Fruit fly (Drosophila melanogaster) whole organism, embryonic: Measurements from ENCODE around the gene CG31650.
A peak's percentile ranks its signal among the peaks of the same experiment; 100 is the strongest.

Experiments used
- Asciz ChIP-seq: fragments of 200-800 bp; sonication (Bioruptor generic); optimal IDR thresholded peaks from 2 replicates; lab custom pipeline; 2017; ENCODE audit warnings: missing biosample characterization, mild to moderate bottlenecking, missing genetic modification characterization, missing genetic modification reagents
- CG1024 ChIP-seq: fragments of 200-800 bp; sonication (Bioruptor generic); IDR thresholded peaks from 2 replicates; pipeline ENCODE4 v1.3.6; 2022; ENCODE audit warnings: missing biosample characterization, missing genetic modification characterization
- CG11696 ChIP-seq: fragments of 200-800 bp; sonication (Bioruptor generic); IDR thresholded peaks from 2 replicates; pipeline ENCODE4 v1.3.6; 2022; ENCODE audit warnings: missing biosample characterization, missing genetic modification characterization
- CG13287 ChIP-seq: fragments of 200-800 bp; sonication (Bioruptor generic); IDR thresholded peaks from 2 replicates; pipeline ENCODE4 v1.3.6; 2022; ENCODE audit warnings: missing biosample characterization, missing genetic modification characterization; ENCODE audit not compliant: partially characterized antibody
- CG15601 ChIP-seq: fragments of 200-800 bp; sonication (Bioruptor generic); optimal IDR thresholded peaks from 3 replicates; lab custom pipeline; 2019; ENCODE audit warnings: missing biosample characterization, mild to moderate bottlenecking, missing genetic modification characterization, moderate library complexity
- CG16815 ChIP-seq: fragments of 200-800 bp; sonication (Bioruptor generic); optimal IDR thresholded peaks from 3 replicates; lab custom pipeline; 2017; ENCODE audit warnings: missing biosample characterization, mild to moderate bottlenecking, missing genetic modification characterization
- CG17361 ChIP-seq: fragments of 200-800 bp; sonication (Bioruptor generic); IDR thresholded peaks from 3 replicates; pipeline ENCODE4 v1.3.6; 2022; ENCODE audit warnings: missing biosample characterization, missing genetic modification characterization
- CG18011 ChIP-seq: fragments of 200-800 bp; sonication (Bioruptor generic); optimal IDR thresholded peaks from 2 replicates; lab custom pipeline; 2017; ENCODE audit warnings: missing biosample characterization, missing genetic modification characterization, mild to moderate bottlenecking, moderate library complexity, missing genotype
- CG2202 ChIP-seq: fragments of 200-800 bp; sonication (Bioruptor generic); optimal IDR thresholded peaks from 2 replicates; lab custom pipeline; 2018; ENCODE audit warnings: missing biosample characterization, mild to moderate bottlenecking, missing genetic modification characterization
- CG3838 ChIP-seq: fragments of 200-800 bp; sonication (Bioruptor generic); optimal IDR thresholded peaks from 3 replicates; lab custom pipeline; 2016; ENCODE audit warnings: missing biosample characterization, missing genetic modification characterization
- CG7786 ChIP-seq: fragments of 200-800 bp; sonication (Bioruptor generic); optimal IDR thresholded peaks from 2 replicates; lab custom pipeline; 2016; ENCODE audit warnings: missing biosample characterization, missing genetic modification characterization
- CG7963 ChIP-seq: fragments of 200-800 bp; sonication (Bioruptor generic); IDR thresholded peaks from 3 replicates; pipeline ENCODE4 v1.3.6; 2022; ENCODE audit warnings: missing biosample characterization, missing genetic modification characterization; ENCODE audit not compliant: partially characterized antibody
- CG8388 ChIP-seq: fragments of 200-800 bp; sonication (Bioruptor generic); optimal IDR thresholded peaks from 2 replicates; lab custom pipeline; 2019; ENCODE audit warnings: missing biosample characterization, mild to moderate bottlenecking, missing genetic modification characterization, moderate library complexity
- CG8944 ChIP-seq: fragments of 200-800 bp; sonication (Bioruptor generic); optimal IDR thresholded peaks from 3 replicates; lab custom pipeline; 2016; ENCODE audit warnings: missing biosample characterization, missing genetic modification characterization
- CG9817 ChIP-seq: fragments of 200-800 bp; sonication (Bioruptor generic); optimal IDR thresholded peaks from 2 replicates; lab custom pipeline; 2018; ENCODE audit warnings: missing biosample characterization, mild to moderate bottlenecking, missing genetic modification characterization, moderate library complexity
- CG9876 ChIP-seq: fragments of 200-800 bp; sonication (Bioruptor generic); optimal IDR thresholded peaks from 2 replicates; lab custom pipeline; 2016; ENCODE audit warnings: missing biosample characterization, missing genetic modification characterization
- CHES-1-like ChIP-seq: fragments of 200-800 bp; sonication (Bioruptor generic); optimal IDR thresholded peaks from 2 replicates; lab custom pipeline; 2016; ENCODE audit warnings: missing biosample characterization, missing genetic modification characterization
- Chrac-16 ChIP-seq: fragments of 200-800 bp; sonication (Bioruptor generic); optimal IDR thresholded peaks from 3 replicates; lab custom pipeline; 2016; ENCODE audit warnings: missing biosample characterization, missing genetic modification characterization
- E2f2 ChIP-seq: fragments of 200-800 bp; sonication (Bioruptor generic); IDR thresholded peaks from 2 replicates; pipeline ENCODE4 v1.3.6; 2022; ENCODE audit warnings: missing biosample characterization, missing genetic modification characterization
- Ets97D ChIP-seq: fragments of 200-800 bp; sonication (Bioruptor generic); optimal IDR thresholded peaks from 3 replicates; lab custom pipeline; 2016; ENCODE audit warnings: missing biosample characterization, missing genetic modification characterization
- Hmr ChIP-seq: fragments of 200-800 bp; sonication (Bioruptor generic); optimal IDR thresholded peaks from 3 replicates; lab custom pipeline; 2017; ENCODE audit warnings: mild to moderate bottlenecking, missing biosample characterization, missing genetic modification reagents, missing genetic modification characterization
- Max ChIP-seq: fragments of 200-800 bp; sonication (Bioruptor generic); optimal IDR thresholded peaks from 2 replicates; lab custom pipeline; 2016; ENCODE audit warnings: missing biosample characterization, mild to moderate bottlenecking, missing genetic modification characterization
- Med ChIP-seq: fragments of 200-800 bp; sonication (Bioruptor generic); peaks from one replicate; lab custom pipeline; 2016; ENCODE audit warnings: missing biosample characterization, missing genetic modification characterization, mild to moderate bottlenecking, inconsistent platforms, moderate library complexity
- Mrtf ChIP-seq: fragments of 200-800 bp; sonication (Bioruptor generic); IDR thresholded peaks from 3 replicates; pipeline ENCODE4 v1.3.6; 2022; ENCODE audit warnings: missing biosample characterization, missing genetic modification characterization
- NC2α ChIP-seq: fragments of 200-800 bp; sonication (Bioruptor generic); optimal IDR thresholded peaks from 2 replicates; lab custom pipeline; 2016; ENCODE audit warnings: missing biosample characterization, missing genetic modification characterization
- NFAT ChIP-seq: fragments of 200-800 bp; sonication (Bioruptor generic); IDR thresholded peaks from 2 replicates; pipeline ENCODE4 v1.3.6; 2022; ENCODE audit warnings: missing biosample characterization, missing genetic modification characterization
- Nf-YB ChIP-seq: fragments of 200-800 bp; sonication (Bioruptor generic); optimal IDR thresholded peaks from 3 replicates; lab custom pipeline; 2019; ENCODE audit warnings: missing biosample characterization, mild to moderate bottlenecking, missing genetic modification characterization, moderate library complexity
- NfI ChIP-seq: fragments of 200-800 bp; sonication (Bioruptor generic); optimal IDR thresholded peaks from 3 replicates; lab custom pipeline; 2018; ENCODE audit warnings: missing biosample characterization, mild to moderate bottlenecking, missing genetic modification characterization, moderate library complexity
- Optix ChIP-seq: fragments of 200-800 bp; sonication (Bioruptor generic); IDR thresholded peaks from 3 replicates; pipeline ENCODE4 v1.3.6; 2022; ENCODE audit warnings: missing biosample characterization, missing genetic modification characterization
- Ptx1 ChIP-seq: fragments of 200-800 bp; sonication (Bioruptor generic); IDR thresholded peaks from 2 replicates; pipeline ENCODE4 v1.3.6; 2022; ENCODE audit warnings: missing biosample characterization, missing genetic modification characterization
- Sox100B ChIP-seq: fragments of 200-800 bp; sonication (Bioruptor generic); optimal IDR thresholded peaks from 3 replicates; lab custom pipeline; 2018; ENCODE audit warnings: missing biosample characterization, mild to moderate bottlenecking, missing genetic modification characterization
- Sry-β ChIP-seq: fragments of 200-800 bp; sonication (Bioruptor generic); optimal IDR thresholded peaks from 2 replicates; lab custom pipeline; 2018; ENCODE audit warnings: missing biosample characterization, mild to moderate bottlenecking, missing genetic modification characterization, moderate library complexity
- Sry-δ ChIP-seq: fragments of 200-800 bp; sonication (Bioruptor generic); optimal IDR thresholded peaks from 2 replicates; lab custom pipeline; 2016; ENCODE audit warnings: missing biosample characterization, missing genetic modification characterization
- Ssrp ChIP-seq: fragments of 200-800 bp; sonication (Bioruptor generic); optimal IDR thresholded peaks from 2 replicates; lab custom pipeline; 2018; ENCODE audit warnings: missing biosample characterization, mild to moderate bottlenecking, missing genetic modification characterization, moderate library complexity
- ab ChIP-seq: fragments of 200-800 bp; sonication (Bioruptor generic); optimal IDR thresholded peaks from 2 replicates; lab custom pipeline; 2016; ENCODE audit warnings: missing biosample characterization, missing genetic modification characterization
- az2 ChIP-seq: fragments of 200-800 bp; sonication (Bioruptor generic); optimal IDR thresholded peaks from 3 replicates; lab custom pipeline; 2016; ENCODE audit warnings: missing biosample characterization, missing genetic modification characterization
- cas ChIP-seq: fragments of 200-800 bp; sonication (Bioruptor generic); IDR thresholded peaks from 2 replicates; pipeline ENCODE4 v1.3.6; 2022; ENCODE audit warnings: missing biosample characterization, missing genetic modification characterization
- chif ChIP-seq, 2 experiments: fragments of 200-800 bp; sonication (Bioruptor generic); optimal IDR thresholded peaks; 3 replicates each; lab custom pipeline; 2016; ENCODE audit warnings: missing biosample characterization in 2 of 2, missing genetic modification characterization in 2 of 2
- danr ChIP-seq: fragments of 200-800 bp; sonication (Bioruptor generic); IDR thresholded peaks from 2 replicates; pipeline ENCODE4 v1.3.6; 2022; ENCODE audit warnings: missing biosample characterization, missing genetic modification characterization
- dmrt99B ChIP-seq: fragments of 200-800 bp; sonication (Bioruptor generic); optimal IDR thresholded peaks from 2 replicates; lab custom pipeline; 2018; ENCODE audit warnings: missing biosample characterization, mild to moderate bottlenecking, missing genetic modification characterization, moderate library complexity
- esg ChIP-seq: fragments of 200-800 bp; sonication (Bioruptor generic); conservative IDR thresholded peaks from 2 replicates; pipeline ENCODE4 v1.3.6; 2022; ENCODE audit warnings: missing biosample characterization, missing genetic modification characterization
- ewg ChIP-seq: fragments of 200-800 bp; sonication (Bioruptor generic); optimal IDR thresholded peaks from 3 replicates; lab custom pipeline; 2017; ENCODE audit warnings: mild to moderate bottlenecking, missing biosample characterization, missing genetic modification reagents, missing genetic modification characterization
- fru ChIP-seq: fragments of >200 bp; optimal IDR thresholded peaks from 2 replicates; lab custom pipeline; 2017
- gsb ChIP-seq: fragments of 200-800 bp; sonication (Bioruptor generic); IDR thresholded peaks from 2 replicates; pipeline ENCODE4 v1.3.6; 2022; ENCODE audit warnings: missing biosample characterization, missing genetic modification characterization
- gt ChIP-seq: fragments of 200-800 bp; sonication (Bioruptor generic); IDR thresholded peaks from 2 replicates; pipeline ENCODE4 v1.3.6; 2022; ENCODE audit warnings: missing biosample characterization, missing genetic modification characterization
- phol ChIP-seq: fragments of 200-800 bp; sonication (Bioruptor generic); optimal IDR thresholded peaks from 3 replicates; lab custom pipeline; 2018; ENCODE audit warnings: missing biosample characterization, mild to moderate bottlenecking, missing genetic modification characterization, moderate library complexity
- sisA ChIP-seq: fragments of 200-800 bp; sonication (Bioruptor generic); IDR thresholded peaks from 2 replicates; pipeline ENCODE4 v1.3.6; 2022; ENCODE audit warnings: missing biosample characterization, missing genetic modification characterization
- sna ChIP-seq: fragments of 200-800 bp; sonication (Bioruptor generic); IDR thresholded peaks from 2 replicates; pipeline ENCODE4 v1.3.6; 2022; ENCODE audit warnings: missing biosample characterization, missing genetic modification characterization; ENCODE audit not compliant: partially characterized antibody
- stc ChIP-seq: fragments of 200-800 bp; sonication (Bioruptor generic); IDR thresholded peaks from 2 replicates; pipeline ENCODE4 v1.3.6; 2022; ENCODE audit warnings: missing biosample characterization, missing genetic modification characterization
- trem ChIP-seq: fragments of 200-800 bp; optimal IDR thresholded peaks from 3 replicates; lab custom pipeline; 2019; ENCODE audit warnings: missing biosample characterization, mild to moderate bottlenecking, missing genetic modification characterization, moderate library complexity
- yki ChIP-seq: fragments of >200 bp; optimal IDR thresholded peaks from 3 replicates; lab custom pipeline; 2018
- zen ChIP-seq: fragments of 200-800 bp; sonication (Bioruptor generic); optimal IDR thresholded peaks from 3 replicates; lab custom pipeline; 2018; ENCODE audit warnings: missing biosample characterization, mild to moderate bottlenecking, missing genetic modification characterization, moderate library complexity

Gene CG31650

DNA sequence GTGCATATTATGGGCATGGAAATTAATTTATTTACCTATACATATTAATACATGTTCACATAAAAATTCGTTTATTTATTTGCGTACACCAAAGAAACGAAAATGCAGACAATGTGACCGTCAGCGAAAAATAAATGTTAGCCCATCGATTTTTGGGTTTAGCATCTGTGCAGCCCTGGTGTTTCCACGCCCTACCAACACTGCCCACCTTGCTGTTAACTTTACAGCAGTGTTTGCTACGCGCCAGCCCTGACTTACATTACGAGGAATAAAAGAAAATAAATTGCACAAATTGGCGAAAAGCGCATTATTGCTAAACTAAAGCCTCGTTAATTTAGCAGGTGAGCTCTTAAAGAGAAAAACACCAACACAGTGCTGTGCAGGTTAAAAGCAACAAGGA, 1.5 kb downstream of the CG31650 start, which contains the start of the genes CG33995, CG44000 and CG44001 (continued):
- no peak for TF ChIP-seq CG3838
- TF ChIP-seq CG18011 (GFP tag; lab: Kevin White, UChicago): no peak
- peak; percentile 34 for TF ChIP-seq Chrac-16 (GFP tag; lab: Kevin White, UChicago)
- no peak for TF ChIP-seq fru (lab: Kevin White, UChicago)
- no peak for TF ChIP-seq ab
- TF ChIP-seq NC2α (GFP tag; lab: Kevin White, UChicago): peak; percentile 8
- peak; percentile 12 for TF ChIP-seq az2
- TF ChIP-seq ewg (GFP tag; lab: Kevin White, UChicago): peak; percentile 30
- TF ChIP-seq sisA (GFP tag; lab: Robert Waterston, UW): peak; percentile 22; the same call in 1 of the 2 replicates
- 0 out of 2 replicates have a peak, but pooled peaks have one; percentile 27 for TF ChIP-seq cas (GFP tag; lab: Robert Waterston, UW)
- peak; percentile 50 for TF ChIP-seq Max
- TF ChIP-seq Ptx1: peak; percentile 49
- TF ChIP-seq chif (GFP tag; optimal IDR thresholded peaks at IDR 0.05; lab: Kevin White, UChicago): peak in 1 of 2 experiments; percentile 27
- peak; percentile 49; the same call in 1 of the 2 replicates for TF ChIP-seq CG1024
- no peak for TF ChIP-seq Ssrp (tag; lab: Kevin White, UChicago)
- TF ChIP-seq Sry-β (GFP tag; lab: Kevin White, UChicago): no peak
- TF ChIP-seq phol (tag; lab: Kevin White, UChicago): peak; percentile 66
- peak; percentile 46 for TF ChIP-seq zen
- no peak for TF ChIP-seq CG7963 (GFP tag; lab: Robert Waterston, UW)
- TF ChIP-seq CG17361: 0 out of 3 replicates have a peak, but pooled peaks have one; percentile 16
- TF ChIP-seq gsb (GFP tag; lab: Robert Waterston, UW): no peak
- peak; percentile 52 for TF ChIP-seq CG9817 (tag; lab: Kevin White, UChicago)
- TF ChIP-seq stc: no peak
- TF ChIP-seq CG9876: peak; percentile 60
- no peak for TF ChIP-seq CG2202 (tag; lab: Kevin White, UChicago)
- peak; percentile 85 for TF ChIP-seq Ets97D (GFP tag; lab: Kevin White, UChicago)
- no peak for TF ChIP-seq CG16815 (GFP tag; lab: Kevin White, UChicago)
- 0 out of 2 replicates have a peak, but pooled peaks have one; percentile 4 for TF ChIP-seq sna (GFP tag; lab: Robert Waterston, UW)
- TF ChIP-seq CG15601 (tag; lab: Kevin White, UChicago): peak; percentile 50
- TF ChIP-seq CG11696 (GFP tag; lab: Robert Waterston, UW): no peak
- no peak for TF ChIP-seq dmrt99B
- TF ChIP-seq esg (GFP tag; lab: Robert Waterston, UW): no peak
- TF ChIP-seq Nf-YB: peak; percentile 9
- TF ChIP-seq NfI (GFP tag; lab: Kevin White, UChicago): peak; percentile 56
- TF ChIP-seq danr (GFP tag; lab: Robert Waterston, UW): no peak
- no peak for TF ChIP-seq Optix
- peak; percentile 55 for TF ChIP-seq CG13287 (GFP tag; lab: Robert Waterston, UW)
- TF ChIP-seq CG8388: no peak
- peak; percentile 96 for TF ChIP-seq Med (GFP tag; lab: Kevin White, UChicago)
- TF ChIP-seq Asciz (GFP tag; lab: Kevin White, UChicago): no peak
- peak; percentile 69 for TF ChIP-seq Hmr (GFP tag; lab: Kevin White, UChicago)
- TF ChIP-seq CHES-1-like (GFP tag; lab: Kevin White, UChicago): peak; percentile 56
- peak; percentile 45 for TF ChIP-seq trem (tag; lab: Kevin White, UChicago)
- no peak for TF ChIP-seq gt (GFP tag; lab: Robert Waterston, UW)
- peak; percentile 71 for TF ChIP-seq NFAT
- peak; percentile 48 for TF ChIP-seq CG8944
- no peak for TF ChIP-seq Sox100B (GFP tag; lab: Kevin White, UChicago)
- TF ChIP-seq Sry-δ (GFP tag; lab: Kevin White, UChicago): peak; percentile 52
- TF ChIP-seq yki: no peak
- TF ChIP-seq CG7786 (GFP tag; lab: Kevin White, UChicago): peak; percentile 60
- no peak for TF ChIP-seq Mrtf
- TF ChIP-seq E2f2 (GFP tag; lab: Robert Waterston, UW): peak; percentile 74
